Worm (Caenorhabditis elegans) whole organism, L4 larva: ENCODE results near the gene T07D4.2.

Experiments used
- D1046.2 ChIP-seq: fragments of 200-800 bp; sonication (Bioruptor generic); IDR thresholded peaks from 2 replicates; pipeline ENCODE4 v1.3.6; 2022; ENCODE audit warnings: missing genetic modification characterization, missing compliant biosample characterization
- F49E8.2 ChIP-seq: sonication (generic microtip); optimal IDR thresholded peaks from 2 replicates; lab custom pipeline; 2016; ENCODE audit warnings: missing compliant biosample characterization, mild to moderate bottlenecking, missing genetic modification characterization, borderline replicate concordance
- T20F7.1 ChIP-seq: fragments of 200-800 bp; sonication (Bioruptor generic); optimal IDR thresholded peaks from 2 replicates; lab custom pipeline; 2018; ENCODE audit warnings: mild to moderate bottlenecking, missing genetic modification characterization, missing compliant biosample characterization
- Y48G9A.11 ChIP-seq: fragments of 200-800 bp; sonication (Bioruptor generic); IDR thresholded peaks from 2 replicates; pipeline ENCODE4 v1.3.6; 2022; ENCODE audit warnings: missing genetic modification reagents, missing genetic modification characterization, missing compliant biosample characterization
- ZK337.2 ChIP-seq: fragments of 200-800 bp; sonication (Bioruptor generic); IDR thresholded peaks from 2 replicates; pipeline ENCODE4 v1.3.6; 2022; ENCODE audit warnings: missing genetic modification reagents, missing genetic modification characterization, missing compliant biosample characterization
- aha-1 ChIP-seq: fragments of 150-350 bp; peaks from one replicate; lab custom pipeline; 2014; ENCODE audit warnings: missing biosample characterization, missing genetic modification characterization
- attf-4 ChIP-seq: sonication (generic microtip); optimal IDR thresholded peaks from 3 replicates; lab custom pipeline; 2017; ENCODE audit warnings: missing biosample characterization, missing genetic modification characterization
- ceh-28 ChIP-seq: fragments of 150-350 bp; optimal IDR thresholded peaks from 2 replicates; lab custom pipeline; 2014; ENCODE audit warnings: missing biosample characterization, missing genetic modification reagents, missing genetic modification characterization
- ceh-32 ChIP-seq: sonication (generic microtip); optimal IDR thresholded peaks from 2 replicates; lab custom pipeline; 2016; ENCODE audit warnings: mild to moderate bottlenecking, missing genetic modification characterization, missing compliant biosample characterization; ENCODE audit not compliant: poor library complexity
- daf-8 ChIP-seq: fragments of 200-800 bp; sonication (Bioruptor generic); IDR thresholded peaks from 2 replicates; pipeline ENCODE4 v1.3.6; 2022; ENCODE audit warnings: missing genetic modification characterization, missing compliant biosample characterization
- dmd-9 ChIP-seq: fragments of 200-800 bp; sonication (Bioruptor generic); IDR thresholded peaks from 2 replicates; pipeline ENCODE4 v1.3.6; 2022; ENCODE audit warnings: missing genetic modification reagents, missing genetic modification characterization, missing compliant biosample characterization
- dve-1 ChIP-seq: sonication (generic microtip); optimal IDR thresholded peaks from 2 replicates; lab custom pipeline; 2017; ENCODE audit warnings: antibody characterized with exemption, mild to moderate bottlenecking, missing genetic modification characterization, missing compliant biosample characterization; ENCODE audit not compliant: insufficient read depth
- hlh-11 ChIP-seq: fragments of 200-800 bp; sonication (Bioruptor generic); optimal IDR thresholded peaks from 2 replicates; lab custom pipeline; 2018; ENCODE audit warnings: mild to moderate bottlenecking, missing genetic modification characterization, missing compliant biosample characterization
- hlh-30 ChIP-seq: sonication (generic microtip); optimal IDR thresholded peaks from 2 replicates; lab custom pipeline; 2017; ENCODE audit warnings: antibody characterized with exemption, mild to moderate bottlenecking, missing genetic modification characterization, missing compliant biosample characterization; ENCODE audit not compliant: insufficient read depth
- hmg-1.1 ChIP-seq: fragments of 200-800 bp; sonication (Bioruptor generic); IDR thresholded peaks from 2 replicates; pipeline ENCODE4 v1.3.6; 2022; ENCODE audit warnings: missing genetic modification reagents, missing genetic modification characterization, missing compliant biosample characterization
- lin-29 ChIP-seq: fragments of 200-800 bp; sonication (Bioruptor generic); IDR thresholded peaks from 2 replicates; pipeline ENCODE4 v1.3.6; 2022; ENCODE audit warnings: missing genetic modification reagents, missing genetic modification characterization, missing compliant biosample characterization
- lin-39 ChIP-seq: fragments of 150-350 bp; optimal IDR thresholded peaks from 2 replicates; lab custom pipeline; 2014; ENCODE audit warnings: missing biosample characterization, missing genetic modification reagents, missing genetic modification characterization
- lsy-2 ChIP-seq, 2 experiments: fragments of 150-350 bp in 1 of 2; sonication (generic microtip) in 1 of 2; optimal IDR thresholded peaks; 2 replicates each; lab custom pipeline; 2014 to 2017; ENCODE audit warnings: missing biosample characterization in 2 of 2, missing genetic modification characterization in 2 of 2
- madf-5 ChIP-seq, 2 experiments: fragments of 200-800 bp; sonication (Bioruptor generic); IDR thresholded peaks; 2 replicates each; pipeline ENCODE4 v1.3.6; 2022; ENCODE audit warnings: missing compliant biosample characterization in 2 of 2, missing genetic modification characterization in 2 of 2
- mdl-1 ChIP-seq, 2 experiments: fragments of 150-350 bp in 1 of 2; sonication (generic microtip) in 1 of 2; optimal IDR thresholded peaks; 2 replicates each; lab custom pipeline; 2014 to 2017; ENCODE audit warnings: missing biosample characterization in 2 of 2, missing genetic modification characterization in 2 of 2
- mep-1 ChIP-seq: fragments of 150-350 bp; sonication (generic microtip); optimal IDR thresholded peaks from 3 replicates; lab custom pipeline; 2014; ENCODE audit warnings: missing biosample characterization, missing genetic modification characterization
- nhr-11 ChIP-seq: fragments of 150-350 bp; optimal IDR thresholded peaks from 2 replicates; lab custom pipeline; 2014; ENCODE audit warnings: missing biosample characterization, missing genetic modification characterization
- nhr-237 ChIP-seq: sonication (generic microtip); optimal IDR thresholded peaks from 2 replicates; lab custom pipeline; 2017; ENCODE audit warnings: missing biosample characterization, missing genetic modification characterization
- nhr-41 ChIP-seq: fragments of 200-800 bp; sonication (Bioruptor generic); IDR thresholded peaks from 2 replicates; pipeline ENCODE4 v1.3.6; 2022; ENCODE audit warnings: missing genetic modification reagents, missing genetic modification characterization, missing compliant biosample characterization
- nhr-77 ChIP-seq: fragments of 150-350 bp; optimal IDR thresholded peaks from 2 replicates; lab custom pipeline; 2014; ENCODE audit warnings: missing biosample characterization, missing genetic modification characterization
- pha-4 ChIP-seq, 2 experiments: fragments of 150-350 bp in 1 of 2; fragments of 200-800 bp in 1 of 2; sonication (Bioruptor generic) in 1 of 2; IDR thresholded peaks in 1 of 2; optimal IDR thresholded peaks in 1 of 2; 2 replicates each; pipeline versions ENCODE4 v1.3.6 to Lab custom; 2014 to 2022; ENCODE audit warnings: missing genetic modification characterization in 2 of 2, missing genetic modification reagents in 2 of 2, missing biosample characterization in 1 of 2, missing compliant biosample characterization in 1 of 2
- pqm-1 ChIP-seq: sonication (generic microtip); optimal IDR thresholded peaks from 2 replicates; lab custom pipeline; 2017; ENCODE audit warnings: missing biosample characterization, missing genetic modification characterization
- sdz-12 ChIP-seq: fragments of 200-800 bp; sonication (Bioruptor generic); optimal IDR thresholded peaks from 2 replicates; lab custom pipeline; 2018; ENCODE audit warnings: mild to moderate bottlenecking, missing genetic modification characterization, missing compliant biosample characterization
- set-16 ChIP-seq: fragments of 200-800 bp; sonication (Bioruptor generic); IDR thresholded peaks from 2 replicates; pipeline ENCODE4 v1.3.6; 2022; ENCODE audit warnings: missing genetic modification reagents, missing genetic modification characterization, missing compliant biosample characterization
- tag-97 ChIP-seq: fragments of 200-800 bp; sonication (Bioruptor generic); IDR thresholded peaks from 2 replicates; pipeline ENCODE4 v1.3.6; 2022; ENCODE audit warnings: missing genetic modification characterization, missing compliant biosample characterization
- unc-39 ChIP-seq: sonication (generic microtip); optimal IDR thresholded peaks from 2 replicates; lab custom pipeline; 2017; ENCODE audit warnings: missing biosample characterization, missing genetic modification characterization
- zip-11 ChIP-seq: fragments of 200-800 bp; sonication (Bioruptor generic); IDR thresholded peaks from 2 replicates; pipeline ENCODE4 v1.3.6; 2022; ENCODE audit warnings: missing genetic modification characterization, missing compliant biosample characterization
- ztf-7 ChIP-seq: fragments of 150-350 bp; optimal IDR thresholded peaks from 2 replicates; lab custom pipeline; 2014; ENCODE audit warnings: missing biosample characterization, missing genetic modification characterization

The T07D4.2 gene

ce11 chrII:8898582-8899356 lies 25.0 kb upstream of the T07D4.2 start:
- TF ChIP-seq aha-1 (tag; lab: Kevin White, UChicago) (peak; percentile 90), zip-11 (no peak)

- TF ChIP-seq madf-5 (GFP tag; IDR thresholded peaks at IDR 0.05; lab: Robert Waterston, UW) (no peak), pha-4 (GFP tag; IDR thresholded peaks at IDR 0.05; lab: Robert Waterston, UW) (no peak), pha-4 (tag; optimal IDR thresholded peaks at IDR 0.05; lab: Kevin White, UChicago) (no peak), F49E8.2 (tag; lab: Kevin White, UChicago) (no peak), dmd-9 (GFP tag; lab: Robert Waterston, UW) (no peak), hmg-1.1 (GFP tag; lab: Robert Waterston, UW) (no peak), set-16 (no peak), D1046.2 (no peak), nhr-41 (GFP tag; lab: Robert Waterston, UW) (no peak), lsy-2 (tag; optimal IDR thresholded peaks at IDR 0.05; lab: Kevin White, UChicago) (no peak), sdz-12 (GFP tag; lab: Kevin White, UChicago) (no peak), attf-4 (tag; lab: Kevin White, UChicago) (no peak), ztf-7 (no peak), dve-1 (tag; lab: Kevin White, UChicago) (no peak), mdl-1 (tag; optimal IDR thresholded peaks at IDR 0.05; lab: Kevin White, UChicago) (no peak), T20F7.1 (GFP tag; lab: Kevin White, UChicago) (no peak), nhr-11 (tag; lab: Kevin White, UChicago) (no peak)
Measured at ce11 chrII:8897244-8897643, 23.5 kb upstream of the T07D4.2 start.

- no peak for TF ChIP-seq nhr-237 (tag; lab: Kevin White, UChicago)
- TF ChIP-seq nhr-77 (tag; lab: Kevin White, UChicago): no peak
- TF ChIP-seq daf-8 (GFP tag; lab: Robert Waterston, UW): no peak
- no peak for TF ChIP-seq hlh-11 (tag; lab: Kevin White, UChicago)
- no peak for TF ChIP-seq unc-39
- TF ChIP-seq ceh-28 (tag; lab: Kevin White, UChicago): no peak
- TF ChIP-seq ZK337.2: no peak
- no peak for TF ChIP-seq ceh-32 (tag; lab: Kevin White, UChicago)
Measured at ce11 chrII:8896541-8896940, 22.8 kb upstream of the T07D4.2 start, which contains the start of gene lat-1. Gene lat-1, plus strand, starts transcription at chrII:8896841.

- TF ChIP-seq lin-39: no peak
- TF ChIP-seq pqm-1 (tag; lab: Kevin White, UChicago): peak; percentile 9
- no peak for TF ChIP-seq hlh-30 (tag; lab: Kevin White, UChicago)
- peak; percentile 75 for TF ChIP-seq aha-1 (tag; lab: Kevin White, UChicago)
- TF ChIP-seq dve-1 (tag; lab: Kevin White, UChicago): peak; percentile 36
Measured at ce11 chrII:8895895-8896294, 22.2 kb upstream of the T07D4.2 start.

- TF ChIP-seq lin-29 (GFP tag; lab: Robert Waterston, UW) (no peak), Y48G9A.11 (GFP tag; lab: Robert Waterston, UW) (no peak), tag-97 (no peak), lin-39 (no peak), mep-1 (tag; lab: Kevin White, UChicago) (no peak)
Measured at ce11 chrII:8895398-8895797, 21.7 kb upstream of the T07D4.2 start.
